Worm (Caenorhabditis elegans) whole organism, late embryonic: ENCODE results near the gene col-177.

ENCODE experiments used
- K09A11.1 ChIP-seq: sonication (generic microtip); optimal IDR thresholded peaks from 2 replicates; lab custom pipeline; 2017; ENCODE audit warnings: antibody characterized with exemption, mild to moderate bottlenecking, missing genetic modification characterization, missing compliant biosample characterization; ENCODE audit not compliant: insufficient read depth
- elt-2 ChIP-seq: sonication (generic microtip); optimal IDR thresholded peaks from 2 replicates; lab custom pipeline; 2016; ENCODE audit warnings: missing genetic modification reagents, missing genetic modification characterization, missing compliant biosample characterization
- ets-4 ChIP-seq: sonication (generic microtip); optimal IDR thresholded peaks from 2 replicates; lab custom pipeline; 2016; ENCODE audit warnings: missing genetic modification characterization, missing compliant biosample characterization
- pqm-1 ChIP-seq: sonication (generic microtip); optimal IDR thresholded peaks from 2 replicates; lab custom pipeline; 2016; ENCODE audit warnings: missing genetic modification characterization, missing compliant biosample characterization

ce11 chrX:11007393-11007792 lies 5.7 kb upstream of the col-177 start:
- TF ChIP-seq ets-4 (tag; lab: Kevin White, UChicago): no peak
- no peak for TF ChIP-seq K09A11.1 (tag; lab: Kevin White, UChicago)
- TF ChIP-seq pqm-1 (tag; lab: Kevin White, UChicago): no peak
- no peak for TF ChIP-seq elt-2 (tag; lab: Kevin White, UChicago)
